Worm (Caenorhabditis elegans) whole organism, young adult: ENCODE data around the gene scl-8.

Source experiments
- B0336.3 ChIP-seq: fragments of 200-800 bp; sonication (Bioruptor generic); IDR thresholded peaks from 2 replicates; pipeline ENCODE4 v1.3.6; 2022; ENCODE audit warnings: missing genetic modification characterization, missing compliant biosample characterization
- C06A6.2 ChIP-seq: fragments of 200-800 bp; sonication (Bioruptor generic); conservative IDR thresholded peaks from 2 replicates; pipeline ENCODE4 v1.3.6; 2022; ENCODE audit warnings: missing genetic modification characterization, missing compliant biosample characterization
- C17E4.6 ChIP-seq: fragments of 200-800 bp; sonication (Bioruptor generic); IDR thresholded peaks from 2 replicates; pipeline ENCODE4 v1.3.6; 2022; ENCODE audit warnings: missing genetic modification reagents, missing genetic modification characterization, missing compliant biosample characterization
- D2030.7 ChIP-seq: fragments of 200-800 bp; sonication (Bioruptor generic); IDR thresholded peaks from 2 replicates; pipeline ENCODE4 v1.3.6; 2022; ENCODE audit warnings: missing genetic modification reagents, missing genetic modification characterization, missing compliant biosample characterization
- F39B2.1 ChIP-seq: fragments of 200-800 bp; sonication (Bioruptor generic); IDR thresholded peaks from 2 replicates; pipeline ENCODE4 v1.3.6; 2022; ENCODE audit warnings: missing genetic modification reagents, missing genetic modification characterization, missing compliant biosample characterization
- T26A5.8 ChIP-seq: sonication (generic microtip); optimal IDR thresholded peaks from 2 replicates; lab custom pipeline; 2016; ENCODE audit warnings: missing genetic modification characterization, missing compliant biosample characterization
- ZK185.1 ChIP-seq: sonication (generic microtip); optimal IDR thresholded peaks from 2 replicates; lab custom pipeline; 2016; ENCODE audit warnings: mild to moderate bottlenecking, missing genetic modification characterization, missing compliant biosample characterization; ENCODE audit not compliant: poor library complexity, severe bottlenecking
- akir-1 ChIP-seq: fragments of 200-800 bp; sonication (Bioruptor generic); optimal IDR thresholded peaks from 2 replicates; lab custom pipeline; 2018; ENCODE audit warnings: mild to moderate bottlenecking, missing genetic modification characterization, moderate library complexity, missing compliant biosample characterization
- aptf-3 ChIP-seq: fragments of 200-800 bp; sonication (Bioruptor generic); IDR thresholded peaks from 2 replicates; pipeline ENCODE4 v1.3.6; 2022; ENCODE audit warnings: missing genetic modification characterization, missing compliant biosample characterization
- bed-1 ChIP-seq: fragments of 200-800 bp; sonication (Bioruptor generic); IDR thresholded peaks from 2 replicates; pipeline ENCODE4 v1.3.6; 2022; ENCODE audit warnings: missing genetic modification reagents, missing genetic modification characterization, missing compliant biosample characterization
- cebp-2 ChIP-seq: fragments of 200-800 bp; sonication (Bioruptor generic); IDR thresholded peaks from 2 replicates; pipeline ENCODE4 v1.3.6; 2022; ENCODE audit warnings: missing genetic modification characterization, missing compliant biosample characterization
- ceh-100 ChIP-seq: fragments of 200-800 bp; sonication (Bioruptor generic); IDR thresholded peaks from 2 replicates; pipeline ENCODE4 v1.3.6; 2022; ENCODE audit warnings: missing genetic modification reagents, missing genetic modification characterization, missing compliant biosample characterization
- ceh-27 ChIP-seq: fragments of 200-800 bp; sonication (Bioruptor generic); optimal IDR thresholded peaks from 2 replicates; lab custom pipeline; 2018; ENCODE audit warnings: mild to moderate bottlenecking, missing genetic modification characterization, moderate library complexity, missing compliant biosample characterization
- ceh-40 ChIP-seq: fragments of 200-800 bp; sonication (Bioruptor generic); IDR thresholded peaks from 2 replicates; pipeline ENCODE4 v1.3.6; 2022; ENCODE audit warnings: missing genetic modification characterization, missing compliant biosample characterization
- ceh-79 ChIP-seq: sonication (generic microtip); optimal IDR thresholded peaks from 2 replicates; lab custom pipeline; 2017; ENCODE audit warnings: mild to moderate bottlenecking, missing genetic modification characterization, missing compliant biosample characterization
- ceh-91 ChIP-seq: fragments of 200-800 bp; sonication (Bioruptor generic); IDR thresholded peaks from 2 replicates; pipeline ENCODE4 v1.3.6; 2022; ENCODE audit warnings: missing genetic modification reagents, missing genetic modification characterization, missing compliant biosample characterization
- chd-7 ChIP-seq: sonication (generic microtip); optimal IDR thresholded peaks from 2 replicates; lab custom pipeline; 2016; ENCODE audit warnings: mild to moderate bottlenecking, missing genetic modification characterization, moderate library complexity, missing compliant biosample characterization
- die-1 ChIP-seq: sonication (generic microtip); optimal IDR thresholded peaks from 2 replicates; lab custom pipeline; 2016; ENCODE audit warnings: missing genotype, mild to moderate bottlenecking, missing genetic modification characterization, missing compliant biosample characterization
- dpl-1 ChIP-seq: fragments of 150-350 bp; optimal IDR thresholded peaks from 2 replicates; lab custom pipeline; 2014; ENCODE audit warnings: missing biosample characterization, missing genetic modification reagents, missing genetic modification characterization
- efl-1 ChIP-seq: fragments of 150-350 bp; optimal IDR thresholded peaks from 2 replicates; lab custom pipeline; 2014; ENCODE audit warnings: missing biosample characterization, missing genetic modification reagents, missing genetic modification characterization
- egl-18 ChIP-seq: fragments of 200-800 bp; sonication (Bioruptor generic); IDR thresholded peaks from 2 replicates; pipeline ENCODE4 v1.3.6; 2022; ENCODE audit warnings: missing genetic modification reagents, missing genetic modification characterization, missing compliant biosample characterization
- egl-44 ChIP-seq: fragments of 200-800 bp; sonication (Bioruptor generic); IDR thresholded peaks from 2 replicates; pipeline ENCODE4 v1.3.6; 2022; ENCODE audit warnings: missing genetic modification reagents, missing genetic modification characterization, missing compliant biosample characterization
- egrh-3 ChIP-seq: fragments of 200-800 bp; sonication (Bioruptor generic); IDR thresholded peaks from 2 replicates; pipeline ENCODE4 v1.3.6; 2022; ENCODE audit warnings: missing genetic modification reagents, missing genetic modification characterization, missing compliant biosample characterization
- ets-4 ChIP-seq: fragments of 200-800 bp; sonication (Bioruptor generic); optimal IDR thresholded peaks from 2 replicates; lab custom pipeline; 2018; ENCODE audit warnings: mild to moderate bottlenecking, missing genetic modification characterization, missing compliant biosample characterization
- fkh-3 ChIP-seq: sonication (generic microtip); optimal IDR thresholded peaks from 2 replicates; lab custom pipeline; 2016; ENCODE audit warnings: mild to moderate bottlenecking, missing genetic modification characterization, missing compliant biosample characterization
- hrde-1 ChIP-seq: sonication (generic microtip); optimal IDR thresholded peaks from 2 replicates; lab custom pipeline; 2016; ENCODE audit warnings: missing genetic modification characterization, mild to moderate bottlenecking, missing compliant biosample characterization, moderate library complexity, missing genotype, missing genetic modification reagents, borderline replicate concordance
- lag-1 ChIP-seq: fragments of 200-800 bp; sonication (Bioruptor generic); IDR thresholded peaks from 2 replicates; pipeline ENCODE4 v1.3.6; 2022; ENCODE audit warnings: missing genetic modification reagents, missing genetic modification characterization, missing compliant biosample characterization
- let-607 ChIP-seq, 2 experiments: fragments of 200-800 bp in 1 of 2; sonication (Bioruptor generic) in 1 of 2; sonication (generic microtip) in 1 of 2; optimal IDR thresholded peaks; 2 replicates each; lab custom pipeline; 2016 to 2018; ENCODE audit warnings: mild to moderate bottlenecking in 2 of 2, missing compliant biosample characterization in 2 of 2, missing genetic modification characterization in 2 of 2, moderate library complexity in 2 of 2, missing genotype in 1 of 2
- lin-35 ChIP-seq, 3 experiments: fragments of 150-350 bp in 2 of 3; sonication (generic microtip) in 1 of 3; optimal IDR thresholded peaks; 2 replicates each; lab custom pipeline; 2014 to 2018; ENCODE audit warnings: missing biosample characterization in 3 of 3, missing genetic modification characterization in 3 of 3, missing genetic modification reagents in 3 of 3
- lsy-27 ChIP-seq: sonication (generic microtip); optimal IDR thresholded peaks from 2 replicates; lab custom pipeline; 2017; ENCODE audit warnings: missing genetic modification characterization, mild to moderate bottlenecking, missing compliant biosample characterization, antibody characterized with exemption, missing genotype, borderline replicate concordance; ENCODE audit not compliant: insufficient read depth
- madf-3 ChIP-seq: fragments of 200-800 bp; sonication (Bioruptor generic); IDR thresholded peaks from 2 replicates; pipeline ENCODE4 v1.3.6; 2022; ENCODE audit warnings: missing genetic modification reagents, missing genetic modification characterization, missing compliant biosample characterization
- madf-6 ChIP-seq: fragments of 200-800 bp; sonication (Bioruptor generic); IDR thresholded peaks from 2 replicates; pipeline ENCODE4 v1.3.6; 2022; ENCODE audit warnings: missing genetic modification reagents, missing genetic modification characterization, missing compliant biosample characterization
- mxl-1 ChIP-seq: sonication (generic microtip); optimal IDR thresholded peaks from 2 replicates; lab custom pipeline; 2016; ENCODE audit warnings: missing genetic modification characterization, missing compliant biosample characterization
- nfya-2 ChIP-seq: fragments of 200-800 bp; sonication (Bioruptor generic); IDR thresholded peaks from 2 replicates; pipeline ENCODE4 v1.3.6; 2022; ENCODE audit warnings: missing genetic modification reagents, missing genetic modification characterization, missing compliant biosample characterization
- rec-8 ChIP-seq, 2 experiments: sonication (generic microtip); optimal IDR thresholded peaks; 2 replicates each; lab custom pipeline; 2016; ENCODE audit warnings: mild to moderate bottlenecking in 2 of 2, missing genetic modification characterization in 2 of 2, missing genetic modification reagents in 2 of 2, missing genotype in 2 of 2, missing biosample characterization in 1 of 2, missing compliant biosample characterization in 1 of 2, moderate library complexity in 1 of 2
- sea-2 ChIP-seq: fragments of 200-800 bp; sonication (Bioruptor generic); IDR thresholded peaks from 2 replicates; pipeline ENCODE4 v1.3.6; 2022; ENCODE audit warnings: missing genetic modification characterization, missing compliant biosample characterization
- tbx-9 ChIP-seq: sonication (generic microtip); optimal IDR thresholded peaks from 2 replicates; lab custom pipeline; 2016; ENCODE audit warnings: borderline replicate concordance, missing genetic modification characterization, inconsistent platforms, missing compliant biosample characterization
- tlf-1 ChIP-seq: fragments of 200-800 bp; sonication (Bioruptor generic); optimal IDR thresholded peaks from 2 replicates; lab custom pipeline; 2018; ENCODE audit warnings: mild to moderate bottlenecking, missing genetic modification characterization, missing compliant biosample characterization
- unc-130 ChIP-seq: sonication (generic microtip); optimal IDR thresholded peaks from 2 replicates; lab custom pipeline; 2016; ENCODE audit warnings: missing genetic modification reagents, missing genetic modification characterization, missing compliant biosample characterization
- unc-62 ChIP-seq: fragments of 150-350 bp; optimal IDR thresholded peaks from 2 replicates; lab custom pipeline; 2014; ENCODE audit warnings: missing biosample characterization, missing genetic modification reagents, missing genetic modification characterization
- zfh-2 ChIP-seq: fragments of 200-800 bp; sonication (Bioruptor generic); conservative IDR thresholded peaks from 2 replicates; pipeline ENCODE4 v1.3.6; 2022; ENCODE audit warnings: missing genetic modification reagents, missing genetic modification characterization, missing compliant biosample characterization
- zim-3 ChIP-seq: sonication (generic microtip); optimal IDR thresholded peaks from 2 replicates; lab custom pipeline; 2017; ENCODE audit warnings: mild to moderate bottlenecking, missing genetic modification characterization, moderate library complexity, missing compliant biosample characterization
- ztf-26 ChIP-seq: sonication (generic microtip); optimal IDR thresholded peaks from 2 replicates; lab custom pipeline; 2017; ENCODE audit warnings: missing genetic modification characterization, missing compliant biosample characterization
- ztf-28 ChIP-seq: fragments of 200-800 bp; sonication (Bioruptor generic); IDR thresholded peaks from 2 replicates; pipeline ENCODE4 v1.3.6; 2022; ENCODE audit warnings: missing genetic modification reagents, missing genetic modification characterization, missing compliant biosample characterization
- ztf-3 ChIP-seq: fragments of 200-800 bp; sonication (Bioruptor generic); optimal IDR thresholded peaks from 2 replicates; lab custom pipeline; 2018; ENCODE audit warnings: mild to moderate bottlenecking, missing genetic modification characterization, missing compliant biosample characterization

The scl-8 gene

DNA sequence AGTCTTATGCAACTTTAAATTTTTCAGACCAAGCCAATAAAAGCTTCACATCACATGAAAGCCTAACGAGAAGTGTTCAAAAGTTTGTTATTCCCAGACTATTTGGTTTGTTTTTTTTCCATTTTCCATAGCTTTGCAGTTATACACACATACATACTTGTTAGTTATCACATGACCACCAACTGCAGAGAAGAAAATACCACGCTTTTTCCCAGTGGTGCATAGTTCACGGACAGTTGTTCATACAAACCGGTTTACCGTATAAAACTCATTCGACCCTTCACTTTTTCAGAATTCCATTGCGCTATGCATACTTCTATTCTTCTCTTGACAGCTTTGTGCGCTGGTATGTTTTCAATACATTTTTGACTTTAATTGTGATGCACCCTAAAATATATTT lies 7.8 kb upstream of the scl-8 start, which contains the start of gene scl-5:
TSS of gene scl-5 (plus strand) at position 301 of the 400 bp plus-strand sequence.
- TF ChIP-seq ZK185.1 (tag; lab: Kevin White, UChicago) (no peak), dpl-1 (GFP tag; lab: Kevin White, UChicago) (no peak), egrh-3 (no peak), zim-3 (no peak), chd-7 (tag; lab: Kevin White, UChicago) (no peak), F39B2.1 (GFP tag; lab: Robert Waterston, UW) (no peak), lag-1 (GFP tag; lab: Robert Waterston, UW) (no peak), ceh-27 (no peak), ztf-3 (GFP tag; lab: Kevin White, UChicago) (no peak), unc-62 (GFP tag; lab: Kevin White, UChicago) (no peak), tlf-1 (no peak), madf-6 (no peak), C06A6.2 (no peak), ets-4 (GFP tag; lab: Kevin White, UChicago) (no peak), egl-18 (GFP tag; lab: Robert Waterston, UW) (no peak), akir-1 (GFP tag; lab: Kevin White, UChicago) (no peak), efl-1 (GFP tag; lab: Kevin White, UChicago) (no peak), ztf-26 (tag; lab: Kevin White, UChicago) (no peak)
- TF ChIP-seq, all 124 proteins: peak for 0

DNA sequence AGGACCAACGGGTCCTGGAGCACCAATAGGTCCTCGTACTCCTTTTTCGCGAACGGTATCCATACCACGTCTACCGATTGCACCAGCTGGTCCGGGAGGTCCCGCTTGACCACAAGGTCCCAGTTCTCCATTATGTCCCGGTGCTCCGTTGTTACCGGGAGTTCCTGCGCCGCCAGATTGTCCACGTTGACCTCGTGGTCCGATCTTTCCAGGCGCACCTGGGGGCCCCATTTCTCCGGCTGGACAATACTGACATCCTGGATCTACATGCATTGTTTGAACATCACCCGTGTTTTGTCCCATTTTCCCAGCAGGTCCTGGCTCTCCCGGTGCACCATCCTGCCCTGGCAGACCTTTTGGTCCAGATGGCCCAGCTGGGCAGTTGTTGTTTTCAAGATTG lies 5.5 kb upstream of the scl-8 start:
- TF ChIP-seq madf-6 (no peak), zfh-2 (peak; percentile 63), ceh-79 (tag; lab: Kevin White, UChicago) (no peak), cebp-2 (GFP tag; lab: Robert Waterston, UW) (peak; percentile 81; the same call in 1 of the 2 replicates), nfya-2 (GFP tag; lab: Robert Waterston, UW) (no peak), aptf-3 (no peak)
- TF ChIP-seq, all 124 proteins: peak for 2

DNA sequence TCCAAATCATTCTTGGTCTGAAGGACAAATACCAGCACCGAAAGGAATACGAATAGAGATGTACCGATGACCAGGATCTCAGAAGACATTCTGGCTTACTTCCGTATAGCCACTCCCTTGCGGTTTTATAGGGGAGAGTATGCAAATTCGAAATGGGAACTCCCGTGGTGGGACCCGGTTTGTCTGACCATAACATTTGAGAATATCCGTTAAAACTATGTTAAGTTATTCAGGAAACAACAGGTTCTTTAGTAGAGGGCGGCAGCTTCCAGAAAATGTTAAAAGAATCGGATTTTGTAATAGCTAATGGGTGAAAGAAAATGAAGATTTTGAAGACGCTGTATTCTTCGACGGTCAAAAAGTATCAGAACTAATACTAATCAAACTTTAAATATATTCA lies 4.3 kb upstream of the scl-8 start, which contains the start of gene col-131:
TSS of gene col-131 (minus strand) at position 101 of the 400 bp plus-strand sequence.
- no peak for TF ChIP-seq B0336.3 (GFP tag; lab: Robert Waterston, UW)
- TF ChIP-seq tbx-9 (tag; lab: Kevin White, UChicago), result no peak
- no peak for TF ChIP-seq F39B2.1 (GFP tag; lab: Robert Waterston, UW)
- TF ChIP-seq hrde-1 (tag; lab: Kevin White, UChicago), result no peak
- no peak for TF ChIP-seq T26A5.8 (tag; lab: Kevin White, UChicago)
- TF ChIP-seq ztf-28, result no peak
- no peak for TF ChIP-seq sea-2 (GFP tag; lab: Robert Waterston, UW)
- TF ChIP-seq ceh-40 (GFP tag; lab: Robert Waterston, UW), result no peak
- TF ChIP-seq lin-35 (GFP tag; optimal IDR thresholded peaks at IDR 0.05; lab: Kevin White, UChicago), result no peak
- no peak for TF ChIP-seq bed-1 (GFP tag; lab: Robert Waterston, UW)
- TF ChIP-seq mxl-1 (tag; lab: Kevin White, UChicago), result no peak
- TF ChIP-seq D2030.7 (GFP tag; lab: Robert Waterston, UW), result no peak

ce11 chrIV:13068451-13068850 lies 3.1 kb upstream of the scl-8 start, which contains the start of gene scl-6:
Gene scl-6 (plus strand): TSS chrIV:13068751.
- TF ChIP-seq ZK185.1 (tag; lab: Kevin White, UChicago) (no peak), C17E4.6 (GFP tag; lab: Robert Waterston, UW) (no peak), egl-18 (GFP tag; lab: Robert Waterston, UW) (no peak), rec-8 (tag; optimal IDR thresholded peaks at IDR 0.05; lab: Kevin White, UChicago) (no peak), let-607 (tag; optimal IDR thresholded peaks at IDR 0.05; lab: Kevin White, UChicago) (no peak), ceh-100 (no peak), fkh-3 (no peak), cebp-2 (GFP tag; lab: Robert Waterston, UW) (no peak), die-1 (tag; lab: Kevin White, UChicago) (no peak), unc-130 (no peak), egl-44 (GFP tag; lab: Robert Waterston, UW) (no peak), akir-1 (GFP tag; lab: Kevin White, UChicago) (no peak), ceh-91 (no peak), lsy-27 (tag; lab: Kevin White, UChicago) (no peak), madf-3 (GFP tag; lab: Robert Waterston, UW) (no peak)
